Worm (Caenorhabditis elegans): ENCODE results near the gene VB0395L.1.
A peak's percentile ranks its signal among the peaks of the same experiment; 100 is the strongest.
"Not testable (repeated sequence)": the region's sequence is repeated elsewhere in the genome, so short reads cannot be mapped to it uniquely, and the experiment has no call there.

Gene VB0395L.1

DNA sequence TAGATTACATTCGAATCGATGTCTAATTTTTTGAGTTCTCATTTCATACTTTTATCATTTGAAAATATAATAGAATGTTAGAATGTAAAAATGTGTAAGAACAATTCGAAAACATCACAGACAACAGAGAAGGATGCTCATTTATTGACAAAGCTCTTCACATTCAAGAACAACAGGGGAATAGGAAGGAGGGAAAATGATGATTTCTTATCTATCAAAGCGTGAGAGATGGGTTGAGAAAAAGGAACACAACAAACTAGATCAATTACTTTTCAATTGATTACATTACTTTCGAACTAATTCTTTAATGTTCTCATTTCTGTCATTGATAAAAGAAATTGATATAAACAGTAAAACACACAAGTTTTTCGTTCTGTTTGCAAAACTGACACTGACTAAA is at the start of gene VB0395L.1, which contains the start of gene nhx-1:
Gene VB0395L.1 (minus strand): TSS at position 186 of the 400 bp plus-strand sequence.
Gene nhx-1 (plus strand): TSS at position 326 of the 400 bp plus-strand sequence.
- TF ChIP-seq unc-62 (GFP tag; optimal IDR thresholded peaks at IDR 0.05 in 1 of 2): no peak
- no peak for TF ChIP-seq unc-62 (tag; optimal IDR thresholded peaks at IDR 0.05)
- TF ChIP-seq Y5F2A.4 (GFP tag; optimal IDR thresholded peaks at IDR 0.05): no peak
- no peak for TF ChIP-seq hmg-1.1 (GFP tag; IDR thresholded peaks at IDR 0.05)
- no peak for TF ChIP-seq gei-8 (GFP tag; optimal IDR thresholded peaks at IDR 0.05)
- TF ChIP-seq daf-12 (tag; optimal IDR thresholded peaks at IDR 0.05): no peak
- no peak for TF ChIP-seq lin-29 (GFP tag; IDR thresholded peaks at IDR 0.05)
- no peak for TF ChIP-seq arid-1 (GFP tag; conservative IDR thresholded peaks at IDR 0.05)
- TF ChIP-seq nhr-28 (tag; optimal IDR thresholded peaks at IDR 0.05): peak; percentile 3
- no peak for TF ChIP-seq daf-16 (GFP tag; optimal IDR thresholded peaks at IDR 0.05)
- peak; percentile 92 for TF ChIP-seq daf-16 (tag; optimal IDR thresholded peaks at IDR 0.05)

DNA sequence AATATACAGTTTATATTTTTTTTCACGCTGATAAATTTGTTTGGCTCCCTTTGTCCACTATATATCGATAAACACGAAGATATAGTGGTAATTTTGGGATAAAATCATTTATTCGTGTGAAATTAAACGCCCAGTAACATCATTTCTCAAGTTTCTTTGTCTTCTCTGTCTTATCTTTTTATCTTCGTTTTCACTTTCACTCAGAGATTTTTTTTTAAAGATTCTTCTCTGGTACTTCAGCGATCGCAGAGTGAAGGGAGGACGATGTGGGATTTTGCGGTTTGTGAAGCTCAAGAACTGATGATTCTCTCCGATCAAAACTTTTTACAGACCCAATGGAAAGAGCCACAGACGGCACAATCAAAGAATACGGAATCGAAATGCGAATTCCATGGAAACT is 45.6 kb upstream of the VB0395L.1 start, which contains the start of gene T27A8.3:
Gene T27A8.3 (plus strand): TSS at position 301 of the 400 bp plus-strand sequence.
- not testable (repeated sequence) for TF ChIP-seq nhr-11 (tag; optimal IDR thresholded peaks at IDR 0.05); Y48G9A.11 (GFP tag; IDR thresholded peaks at IDR 0.05); dmd-6 (GFP tag; IDR thresholded peaks at IDR 0.05)

ce11 chrX:16058845-16059244 is 42.1 kb upstream of the VB0395L.1 start, which contains the start of gene T27A8.2:
Gene T27A8.2, minus strand, starts transcription at chrX:16058945.
- TF ChIP-seq Y5F2A.4 (GFP tag; optimal IDR thresholded peaks at IDR 0.05) (no peak), hlh-30 (tag; optimal IDR thresholded peaks at IDR 0.05; ENCODE audit: insufficient read depth) (no peak), lin-29 (GFP tag; IDR thresholded peaks at IDR 0.05) (no peak), T26A8.4 (GFP tag; IDR thresholded peaks at IDR 0.05) (no peak), dmd-8 (GFP tag; IDR thresholded peaks at IDR 0.05) (no peak), nhr-25 (tag; optimal IDR thresholded peaks at IDR 0.05; ENCODE audit: borderline replicate concordance, insufficient read depth) (no peak), ceh-62 (tag; optimal IDR thresholded peaks at IDR 0.05) (no peak)

DNA sequence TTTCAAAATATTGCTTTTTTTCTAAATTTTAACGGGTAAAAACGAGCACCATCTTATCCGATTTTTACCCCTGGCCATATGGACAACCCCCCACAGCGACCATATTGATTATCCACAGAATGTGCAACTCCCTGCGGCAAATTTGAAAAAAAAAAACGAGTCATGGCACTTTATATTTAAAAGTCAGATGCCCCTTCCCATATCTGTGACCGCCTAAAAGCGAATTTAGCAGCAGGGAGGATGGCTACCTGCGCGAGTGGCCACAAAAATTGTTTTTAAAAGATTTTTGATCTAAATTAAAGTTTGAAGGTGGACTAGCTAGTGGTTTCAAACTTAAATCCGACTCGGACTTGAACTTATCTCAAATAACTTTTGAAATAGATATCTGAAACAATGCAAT is 39.6 kb upstream of the VB0395L.1 start:
- 0 out of 2 replicates have a peak, but pooled peaks have one; percentile 48 for TF ChIP-seq daf-8 (GFP tag; IDR thresholded peaks at IDR 0.05)
- TF ChIP-seq nhr-6 (tag; optimal IDR thresholded peaks at IDR 0.05): peak; percentile 96
- peak; percentile 61; the same call in 1 of the 2 replicates for TF ChIP-seq F44E2.7 (GFP tag; IDR thresholded peaks at IDR 0.05)
- peak; percentile 94 for TF ChIP-seq vab-7 (GFP tag; IDR thresholded peaks at IDR 0.05)
- TF ChIP-seq arid-1 (GFP tag; conservative IDR thresholded peaks at IDR 0.05): peak; percentile 87
- no peak for TF ChIP-seq zip-11 (GFP tag; IDR thresholded peaks at IDR 0.05)
- TF ChIP-seq fos-1 (tag; optimal IDR thresholded peaks at IDR 0.05): peak; percentile 89
- peak; percentile 97 for TF ChIP-seq nhr-11 (tag; optimal IDR thresholded peaks at IDR 0.05)
- peak; percentile 98 for TF ChIP-seq daf-19 (GFP tag; conservative IDR thresholded peaks at IDR 0.05)
- TF ChIP-seq egl-43 (GFP tag; IDR thresholded peaks at IDR 0.05): peak; percentile 99
- no peak for TF ChIP-seq aly-2 (tag; optimal IDR thresholded peaks at IDR 0.05)
- 0 out of 2 replicates have a peak, but pooled peaks have one; percentile 70 for TF ChIP-seq dmd-9 (GFP tag; IDR thresholded peaks at IDR 0.05)
- peak; percentile 93 for TF ChIP-seq nhr-237 (tag; optimal IDR thresholded peaks at IDR 0.05)
- peak; percentile 47 for TF ChIP-seq nhr-41 (GFP tag; IDR thresholded peaks at IDR 0.05)
- peak; percentile 97 for TF ChIP-seq zip-2 (tag; optimal IDR thresholded peaks at IDR 0.05)
- peak; percentile 97 for TF ChIP-seq lin-29 (GFP tag; IDR thresholded peaks at IDR 0.05)
- peak; percentile 65; the same call in 1 of the 2 replicates for TF ChIP-seq tag-97 (GFP tag; IDR thresholded peaks at IDR 0.05)
- TF ChIP-seq egl-27 (tag; optimal IDR thresholded peaks at IDR 0.05): no peak
- TF ChIP-seq ceh-44 (GFP tag; IDR thresholded peaks at IDR 0.05): peak; percentile 50; the same call in 1 of the 2 replicates
- peak; percentile 58 for TF ChIP-seq ceh-82 (tag; optimal IDR thresholded peaks at IDR 0.05)
- peak; percentile 97 for TF ChIP-seq zfp-3 (GFP tag; conservative IDR thresholded peaks at IDR 0.05)
- no peak for TF ChIP-seq skn-1 (tag; optimal IDR thresholded peaks at IDR 0.05)
- no peak for TF ChIP-seq set-16 (GFP tag; IDR thresholded peaks at IDR 0.05)
- peak; percentile 52 for TF ChIP-seq attf-4 (tag; optimal IDR thresholded peaks at IDR 0.05)
- TF ChIP-seq mxl-3 (GFP tag; optimal IDR thresholded peaks at IDR 0.05): peak; percentile 86
- peak; percentile 94 for TF ChIP-seq madf-9 (GFP tag; conservative IDR thresholded peaks at IDR 0.05)
- peak; percentile 76 for TF ChIP-seq Y75B8A.6 (GFP tag; IDR thresholded peaks at IDR 0.05)
- peak; percentile 99 for TF ChIP-seq rbr-2 (tag; optimal IDR thresholded peaks at IDR 0.05)
- no peak; the same call in none of the 2 replicates for TF ChIP-seq tra-1 (GFP tag; IDR thresholded peaks at IDR 0.05)
- peak; percentile 94 for TF ChIP-seq lir-3 (tag; optimal IDR thresholded peaks at IDR 0.05)
